Worm (Caenorhabditis elegans) whole organism, late embryonic: ENCODE results near the gene Y34B4A.7.
A peak's percentile ranks its signal among the peaks of the same experiment; 100 is the strongest.

ENCODE experiments used
- C08G9.2 ChIP-seq: sonication (generic microtip); optimal IDR thresholded peaks from 2 replicates; lab custom pipeline; 2016; ENCODE audit warnings: mild to moderate bottlenecking, missing genetic modification characterization, moderate library complexity, missing compliant biosample characterization
- C38D4.7 ChIP-seq: fragments of 200-800 bp; sonication (Bioruptor generic); optimal IDR thresholded peaks from 2 replicates; lab custom pipeline; 2018; ENCODE audit warnings: mild to moderate bottlenecking, missing genetic modification characterization, moderate library complexity, missing compliant biosample characterization
- F13H6.1 ChIP-seq: sonication (generic microtip); optimal IDR thresholded peaks from 2 replicates; lab custom pipeline; 2016; ENCODE audit warnings: missing genetic modification characterization, missing compliant biosample characterization
- K09A11.1 ChIP-seq: sonication (generic microtip); optimal IDR thresholded peaks from 2 replicates; lab custom pipeline; 2017; ENCODE audit warnings: antibody characterized with exemption, mild to moderate bottlenecking, missing genetic modification characterization, missing compliant biosample characterization; ENCODE audit not compliant: insufficient read depth
- ahr-1 ChIP-seq: sonication (generic microtip); optimal IDR thresholded peaks from 2 replicates; lab custom pipeline; 2016; ENCODE audit warnings: missing genetic modification characterization, missing compliant biosample characterization
- ama-1 ChIP-seq: fragments of 150-350 bp; optimal IDR thresholded peaks from 2 replicates; lab custom pipeline; 2014
- ceh-14 ChIP-seq: sonication (generic microtip); optimal IDR thresholded peaks from 2 replicates; lab custom pipeline; 2016; ENCODE audit warnings: missing genotype, missing genetic modification characterization, missing compliant biosample characterization
- ceh-18 ChIP-seq: sonication (generic microtip); optimal IDR thresholded peaks from 2 replicates; lab custom pipeline; 2016; ENCODE audit warnings: missing genetic modification characterization, missing compliant biosample characterization
- ceh-34 ChIP-seq: sonication (generic microtip); optimal IDR thresholded peaks from 2 replicates; lab custom pipeline; 2016; ENCODE audit warnings: mild to moderate bottlenecking, missing genetic modification characterization, missing compliant biosample characterization
- ceh-45 ChIP-seq: fragments of 200-800 bp; sonication (Bioruptor generic); IDR thresholded peaks from 2 replicates; pipeline ENCODE4 v1.3.6; 2022; ENCODE audit warnings: missing genetic modification reagents, missing genetic modification characterization, missing compliant biosample characterization
- ceh-6 ChIP-seq: fragments of 200-800 bp; sonication (Bioruptor generic); optimal IDR thresholded peaks from 2 replicates; lab custom pipeline; 2018; ENCODE audit warnings: mild to moderate bottlenecking, missing genetic modification characterization, missing compliant biosample characterization
- dmd-4 ChIP-seq: sonication (generic microtip); optimal IDR thresholded peaks from 2 replicates; lab custom pipeline; 2016; ENCODE audit warnings: borderline replicate concordance, missing genetic modification characterization, missing compliant biosample characterization
- elt-2 ChIP-seq: sonication (generic microtip); optimal IDR thresholded peaks from 2 replicates; lab custom pipeline; 2016; ENCODE audit warnings: missing genetic modification reagents, missing genetic modification characterization, missing compliant biosample characterization
- ets-4 ChIP-seq: sonication (generic microtip); optimal IDR thresholded peaks from 2 replicates; lab custom pipeline; 2016; ENCODE audit warnings: missing genetic modification characterization, missing compliant biosample characterization
- eyg-1 ChIP-seq: sonication (generic microtip); optimal IDR thresholded peaks from 2 replicates; lab custom pipeline; 2016; ENCODE audit warnings: missing genotype, missing genetic modification characterization, missing compliant biosample characterization
- gmeb-2 ChIP-seq: sonication (generic microtip); optimal IDR thresholded peaks from 2 replicates; lab custom pipeline; 2016; ENCODE audit warnings: missing genetic modification characterization, inconsistent platforms, missing compliant biosample characterization
- hlh-13 ChIP-seq: fragments of 200-800 bp; sonication (Bioruptor generic); optimal IDR thresholded peaks from 2 replicates; lab custom pipeline; 2018; ENCODE audit warnings: mild to moderate bottlenecking, missing genetic modification characterization, missing compliant biosample characterization
- hlh-30 ChIP-seq: sonication (generic microtip); optimal IDR thresholded peaks from 2 replicates; lab custom pipeline; 2017; ENCODE audit warnings: antibody characterized with exemption, missing genetic modification characterization, missing compliant biosample characterization; ENCODE audit not compliant: insufficient read depth
- hlh-6 ChIP-seq: sonication (generic microtip); optimal IDR thresholded peaks from 2 replicates; lab custom pipeline; 2016; ENCODE audit warnings: missing genotype, missing genetic modification characterization, missing compliant biosample characterization
- hlh-8 ChIP-seq: sonication (generic microtip); optimal IDR thresholded peaks from 2 replicates; lab custom pipeline; 2016; ENCODE audit warnings: missing genotype, missing genetic modification characterization, missing compliant biosample characterization
- madf-2 ChIP-seq: sonication (generic microtip); optimal IDR thresholded peaks from 2 replicates; lab custom pipeline; 2017; ENCODE audit warnings: missing genetic modification characterization, missing compliant biosample characterization
- nfya-1 ChIP-seq: sonication (generic microtip); optimal IDR thresholded peaks from 2 replicates; lab custom pipeline; 2017; ENCODE audit warnings: missing genetic modification characterization, mild to moderate bottlenecking, missing compliant biosample characterization, antibody characterized with exemption, moderate library complexity
- nhr-11 ChIP-seq: fragments of 150-350 bp; optimal IDR thresholded peaks from 2 replicates; lab custom pipeline; 2014; ENCODE audit warnings: missing biosample characterization, missing genetic modification characterization
- nhr-232 ChIP-seq: sonication (generic microtip); optimal IDR thresholded peaks from 2 replicates; lab custom pipeline; 2016; ENCODE audit warnings: missing genetic modification characterization, missing compliant biosample characterization
- odd-2 ChIP-seq: sonication (generic microtip); optimal IDR thresholded peaks from 2 replicates; lab custom pipeline; 2017; ENCODE audit warnings: antibody characterized with exemption, mild to moderate bottlenecking, missing genetic modification characterization, missing compliant biosample characterization
- pax-1 ChIP-seq: fragments of 150-350 bp; optimal IDR thresholded peaks from 2 replicates; lab custom pipeline; 2014; ENCODE audit warnings: missing biosample characterization, missing genetic modification characterization
- pha-4 ChIP-seq: fragments of 150-350 bp; optimal IDR thresholded peaks from 2 replicates; lab custom pipeline; 2018; ENCODE audit warnings: missing biosample characterization, missing genetic modification reagents, missing genetic modification characterization
- pqm-1 ChIP-seq: sonication (generic microtip); optimal IDR thresholded peaks from 2 replicates; lab custom pipeline; 2016; ENCODE audit warnings: missing genetic modification characterization, missing compliant biosample characterization
- pros-1 ChIP-seq: fragments of 150-350 bp; optimal IDR thresholded peaks from 2 replicates; lab custom pipeline; 2014; ENCODE audit warnings: missing biosample characterization, missing genetic modification reagents, missing genetic modification characterization
- ref-2 ChIP-seq: sonication (generic microtip); optimal IDR thresholded peaks from 2 replicates; lab custom pipeline; 2016; ENCODE audit warnings: missing genetic modification characterization, missing compliant biosample characterization
- sox-2 ChIP-seq: fragments of 200-800 bp; sonication (Bioruptor generic); IDR thresholded peaks from 2 replicates; pipeline ENCODE4 v1.3.6; 2022; ENCODE audit warnings: missing genetic modification reagents, missing genetic modification characterization, missing compliant biosample characterization
- tbx-2 ChIP-seq: sonication (generic microtip); optimal IDR thresholded peaks from 2 replicates; lab custom pipeline; 2016; ENCODE audit warnings: missing genetic modification characterization, missing compliant biosample characterization
- ttx-3 ChIP-seq: sonication (generic microtip); optimal IDR thresholded peaks from 2 replicates; lab custom pipeline; 2016; ENCODE audit warnings: missing genetic modification reagents, missing genetic modification characterization, missing compliant biosample characterization
- unc-42 ChIP-seq: sonication (generic microtip); optimal IDR thresholded peaks from 2 replicates; lab custom pipeline; 2016; ENCODE audit warnings: missing genotype, missing genetic modification characterization, missing compliant biosample characterization
- unc-86 ChIP-seq: sonication (generic microtip); optimal IDR thresholded peaks from 2 replicates; lab custom pipeline; 2016; ENCODE audit warnings: missing genetic modification characterization, missing compliant biosample characterization
- zip-5 ChIP-seq: sonication (generic microtip); optimal IDR thresholded peaks from 2 replicates; lab custom pipeline; 2016; ENCODE audit warnings: missing genetic modification characterization, missing compliant biosample characterization
- ztf-16 ChIP-seq: sonication (generic microtip); optimal IDR thresholded peaks from 2 replicates; lab custom pipeline; 2017; ENCODE audit warnings: missing genetic modification characterization, missing compliant biosample characterization

Gene Y34B4A.7

ce11 chrX:5275209-5275608 lies 31.1 kb downstream of the Y34B4A.7 start, which contains the start of gene hst-6 (continued):
- no peak for TF ChIP-seq ets-4
- peak; percentile 6 for TF ChIP-seq ceh-14 (tag; lab: Kevin White, UChicago)
- TF ChIP-seq nfya-1 (tag; lab: Kevin White, UChicago) = peak; percentile 72
- TF ChIP-seq ztf-16 (tag; lab: Kevin White, UChicago) = no peak
- no peak for TF ChIP-seq hlh-13 (GFP tag; lab: Kevin White, UChicago)
- TF ChIP-seq ref-2 (tag; lab: Kevin White, UChicago) = peak; percentile 72
- no peak for TF ChIP-seq ahr-1 (tag; lab: Kevin White, UChicago)
- no peak for TF ChIP-seq gmeb-2 (tag; lab: Kevin White, UChicago)
- TF ChIP-seq F13H6.1 = no peak
- TF ChIP-seq unc-42 (tag; lab: Kevin White, UChicago) = peak; percentile 46
- no peak for TF ChIP-seq madf-2 (tag; lab: Kevin White, UChicago)
- TF ChIP-seq sox-2 (GFP tag; lab: Robert Waterston, UW) = peak; percentile 27; the same call in 1 of the 2 replicates
- TF ChIP-seq pha-4 = no peak
- peak; percentile 3 for TF ChIP-seq unc-86
- no peak for TF ChIP-seq hlh-8 (tag; lab: Kevin White, UChicago)
- peak; percentile 81 for TF ChIP-seq pros-1 (tag; lab: Kevin White, UChicago)
- peak; percentile 36 for TF ChIP-seq hlh-30 (tag; lab: Kevin White, UChicago)
- TF ChIP-seq elt-2 = peak; percentile 10
- TF ChIP-seq nhr-232 (tag; lab: Kevin White, UChicago) = no peak
- TF ChIP-seq odd-2 (tag; lab: Kevin White, UChicago) = no peak
- TF ChIP-seq ama-1 (lab: Kevin White, UChicago) = no peak

DNA sequence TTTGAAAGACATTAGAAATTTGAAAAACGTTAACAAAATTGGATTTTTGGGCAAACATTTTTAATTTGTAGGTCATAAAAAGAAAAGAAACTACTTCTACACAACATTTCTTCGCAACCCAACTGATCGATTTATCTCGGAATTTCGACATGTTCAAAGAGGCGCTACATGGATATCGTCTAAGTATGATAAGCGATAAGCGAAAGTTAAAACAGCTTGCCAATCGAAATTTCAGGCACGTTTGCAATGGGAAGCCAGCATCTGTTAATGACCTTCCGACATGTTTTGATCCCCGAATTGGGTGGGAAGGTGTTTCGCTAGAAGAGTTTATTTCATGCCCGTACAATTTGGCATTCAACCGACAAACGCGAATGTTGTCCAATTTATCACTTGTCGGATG lies 32.6 kb downstream of the Y34B4A.7 start:
- TF ChIP-seq ceh-34 (tag; lab: Kevin White, UChicago) = no peak
- TF ChIP-seq tbx-2 = no peak
- no peak for TF ChIP-seq C38D4.7 (GFP tag; lab: Kevin White, UChicago)
- no peak for TF ChIP-seq nhr-11 (tag; lab: Kevin White, UChicago)
- no peak for TF ChIP-seq C08G9.2 (tag; lab: Kevin White, UChicago)
- no peak for TF ChIP-seq ets-4
- no peak for TF ChIP-seq pros-1 (tag; lab: Kevin White, UChicago)

DNA sequence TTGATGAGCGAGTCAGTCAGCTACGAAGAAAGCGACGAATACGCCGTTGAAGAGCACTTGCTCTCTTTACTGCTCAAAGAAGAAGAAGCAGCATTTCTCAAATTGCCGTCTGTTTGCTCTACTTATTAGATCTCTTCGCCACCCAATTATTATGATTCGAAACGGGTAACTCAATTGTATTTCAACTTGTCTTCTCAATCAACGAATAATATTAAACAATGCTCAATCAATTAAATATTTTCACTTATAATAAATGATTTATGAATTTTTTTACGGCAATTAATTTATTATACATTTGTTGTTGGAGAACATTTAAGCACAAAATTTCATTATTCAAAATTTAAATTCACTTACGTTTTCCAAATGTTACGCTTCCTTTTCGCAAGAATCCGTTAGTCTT lies 34.1 kb downstream of the Y34B4A.7 start:
- TF ChIP-seq zip-5 (tag; lab: Kevin White, UChicago) = no peak
- no peak for TF ChIP-seq K09A11.1 (tag; lab: Kevin White, UChicago)
- TF ChIP-seq gmeb-2 (tag; lab: Kevin White, UChicago) = no peak
- TF ChIP-seq C38D4.7 (GFP tag; lab: Kevin White, UChicago) = no peak
- peak; percentile 47 for TF ChIP-seq unc-42 (tag; lab: Kevin White, UChicago)
- no peak for TF ChIP-seq eyg-1 (tag; lab: Kevin White, UChicago)
- TF ChIP-seq hlh-8 (tag; lab: Kevin White, UChicago) = no peak
- TF ChIP-seq ttx-3 (tag; lab: Kevin White, UChicago) = no peak

ce11 chrX:5279170-5279635 lies 35.1 kb downstream of the Y34B4A.7 start, which contains the start of gene Y34B4A.2:
Gene Y34B4A.2 (plus strand): TSS chrX:5279497.
- peak; percentile 26 for TF ChIP-seq tbx-2
- TF ChIP-seq ceh-18 (tag; lab: Kevin White, UChicago) = no peak
- TF ChIP-seq ceh-6 = no peak
- no peak for TF ChIP-seq pax-1
- TF ChIP-seq pqm-1 (tag; lab: Kevin White, UChicago) = no peak
- TF ChIP-seq unc-42 (tag; lab: Kevin White, UChicago) = peak; percentile 61
- peak; percentile 54 for TF ChIP-seq hlh-30 (tag; lab: Kevin White, UChicago)
- peak; percentile 79 for TF ChIP-seq elt-2
- TF ChIP-seq ref-2 (tag; lab: Kevin White, UChicago) = peak; percentile 35

DNA sequence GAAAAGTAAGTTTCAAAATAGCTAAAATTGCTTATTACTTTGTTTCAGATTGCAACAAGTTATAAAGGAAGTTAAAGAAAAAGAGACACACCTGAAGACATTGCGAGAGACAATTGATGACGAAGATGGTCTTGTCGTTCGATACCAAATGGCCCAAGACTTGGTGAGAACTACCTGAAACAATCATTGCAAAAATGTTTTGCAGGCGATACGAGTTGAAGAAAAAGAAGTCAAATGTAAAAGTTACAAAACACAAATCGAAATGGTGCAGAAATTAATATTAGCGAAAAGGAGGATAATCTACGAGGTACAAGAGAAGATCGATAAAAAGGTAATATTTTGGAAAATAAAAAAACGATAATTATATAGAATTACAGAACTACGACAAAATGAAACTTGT lies 35.5 kb downstream of the Y34B4A.7 start, which contains the start of gene rga-8:
Gene rga-8 (minus strand): TSS at position 101 of the 400 bp plus-strand sequence.
- TF ChIP-seq ceh-45 (GFP tag; lab: Robert Waterston, UW) (no peak), dmd-4 (no peak), nfya-1 (tag; lab: Kevin White, UChicago) (no peak), hlh-6 (no peak)
